Worm (Caenorhabditis elegans): Measurements from ENCODE around the gene T28A11.3.

Gene T28A11.3

ce11 chrV:3289267-3289666, 14.1 kb downstream of the T28A11.3 start, which contains the start of gene F35F10.6:
TSS of gene F35F10.6 (minus strand) at chrV:3289367.
- TF ChIP-seq ceh-83 (GFP tag; optimal IDR thresholded peaks at IDR 0.05): no peak
- TF ChIP-seq elt-3 (tag; optimal IDR thresholded peaks at IDR 0.05): no peak
- TF ChIP-seq nhr-12 (tag; optimal IDR thresholded peaks at IDR 0.05): no peak
- TF ChIP-seq ceh-43 (GFP tag; optimal IDR thresholded peaks at IDR 0.05): no peak
- TF ChIP-seq sptf-1 (tag; optimal IDR thresholded peaks at IDR 0.05): no peak
- no peak for TF ChIP-seq zip-8 (tag; optimal IDR thresholded peaks at IDR 0.05)
- no peak for TF ChIP-seq cnd-1 (tag; optimal IDR thresholded peaks at IDR 0.05)
- no peak for TF ChIP-seq lin-13 (tag; optimal IDR thresholded peaks at IDR 0.05)
- no peak for TF ChIP-seq drap-1 (GFP tag; optimal IDR thresholded peaks at IDR 0.05)
- no peak for TF ChIP-seq elt-1 (tag; optimal IDR thresholded peaks at IDR 0.05; ENCODE audit: borderline replicate concordance, insufficient read depth)
- TF ChIP-seq lsy-2 (tag; optimal IDR thresholded peaks at IDR 0.05): no peak

- TF ChIP-seq nhr-28 (tag; optimal IDR thresholded peaks at IDR 0.05) (no peak), M03D4.4 (tag; optimal IDR thresholded peaks at IDR 0.05) (no peak), nhr-76 (tag; optimal IDR thresholded peaks at IDR 0.05) (no peak), ham-2 (GFP tag; optimal IDR thresholded peaks at IDR 0.05) (no peak), mls-2 (tag; optimal IDR thresholded peaks at IDR 0.05) (no peak), flh-1 (GFP tag; optimal IDR thresholded peaks at IDR 0.05) (no peak), unc-120 (tag; optimal IDR thresholded peaks at IDR 0.05; ENCODE audit: poor library complexity, severe bottlenecking) (no peak), zip-8 (tag; optimal IDR thresholded peaks at IDR 0.05) (no peak), bed-3 (GFP tag; optimal IDR thresholded peaks at IDR 0.05) (no peak), ztf-11 (tag; optimal IDR thresholded peaks at IDR 0.05) (no peak), mep-1 (tag; optimal IDR thresholded peaks at IDR 0.05) (no peak), snpc-4 (tag; optimal IDR thresholded peaks at IDR 0.05) (no peak), unc-62 (GFP tag; optimal IDR thresholded peaks at IDR 0.05) (no peak), tbx-8 (GFP tag; optimal IDR thresholded peaks at IDR 0.05) (no peak), lin-32 (GFP tag; optimal IDR thresholded peaks at IDR 0.05) (no peak), cnd-1 (tag; optimal IDR thresholded peaks at IDR 0.05) (no peak), sptf-1 (tag; optimal IDR thresholded peaks at IDR 0.05) (no peak), ceh-43 (GFP tag; optimal IDR thresholded peaks at IDR 0.05) (no peak)
Observed at ce11 chrV:3295368-3295767, 20.2 kb downstream of the T28A11.3 start.

- TF ChIP-seq blmp-1 (tag; optimal IDR thresholded peaks at IDR 0.05): no peak
- no peak for TF ChIP-seq ceh-39 (tag; optimal IDR thresholded peaks at IDR 0.05)
- no peak for TF ChIP-seq elt-3 (tag; optimal IDR thresholded peaks at IDR 0.05)
- no peak for TF ChIP-seq nhr-237 (tag; optimal IDR thresholded peaks at IDR 0.05)
- TF ChIP-seq bed-3 (GFP tag; optimal IDR thresholded peaks at IDR 0.05): no peak
- no peak for TF ChIP-seq ces-1 (GFP tag; optimal IDR thresholded peaks at IDR 0.05)
- TF ChIP-seq unc-120 (tag; optimal IDR thresholded peaks at IDR 0.05; ENCODE audit: poor library complexity, severe bottlenecking): no peak
- TF ChIP-seq mls-2 (tag; optimal IDR thresholded peaks at IDR 0.05): no peak
- TF ChIP-seq lin-13 (tag; optimal IDR thresholded peaks at IDR 0.05): no peak
- TF ChIP-seq ztf-11 (tag; optimal IDR thresholded peaks at IDR 0.05): no peak
- no peak for TF ChIP-seq nhr-28 (tag; optimal IDR thresholded peaks at IDR 0.05)
- TF ChIP-seq cnd-1 (tag; optimal IDR thresholded peaks at IDR 0.05): no peak
- TF ChIP-seq unc-39 (tag; optimal IDR thresholded peaks at IDR 0.05): no peak
- no peak for TF ChIP-seq mep-1 (tag; optimal IDR thresholded peaks at IDR 0.05)
- no peak for TF ChIP-seq ceh-83 (GFP tag; optimal IDR thresholded peaks at IDR 0.05)
Observed at ce11 chrV:3297764-3298163, 22.6 kb downstream of the T28A11.3 start, which contains the start of gene srx-122. TSS of gene srx-122 (minus strand) at chrV:3297864.

- TF ChIP-seq nhr-2 (tag; optimal IDR thresholded peaks at IDR 0.05) (no peak), lin-32 (GFP tag; optimal IDR thresholded peaks at IDR 0.05) (no peak), M03D4.4 (tag; optimal IDR thresholded peaks at IDR 0.05) (no peak), snpc-4 (tag; optimal IDR thresholded peaks at IDR 0.05) (no peak)
Observed at ce11 chrV:3299437-3299836, 24.3 kb downstream of the T28A11.3 start.

- TF ChIP-seq blmp-1 (tag; optimal IDR thresholded peaks at IDR 0.05) (no peak), lin-13 (tag; optimal IDR thresholded peaks at IDR 0.05) (no peak), nhr-76 (tag; optimal IDR thresholded peaks at IDR 0.05) (no peak), ceh-83 (GFP tag; optimal IDR thresholded peaks at IDR 0.05) (no peak), sem-2 (GFP tag; optimal IDR thresholded peaks at IDR 0.05) (no peak), nhr-12 (tag; optimal IDR thresholded peaks at IDR 0.05) (no peak), snpc-4 (tag; optimal IDR thresholded peaks at IDR 0.05) (no peak), lsy-2 (tag; optimal IDR thresholded peaks at IDR 0.05) (no peak), bed-3 (GFP tag; optimal IDR thresholded peaks at IDR 0.05) (no peak), unc-62 (GFP tag; optimal IDR thresholded peaks at IDR 0.05) (no peak), hlh-1 (tag; optimal IDR thresholded peaks at IDR 0.05) (no peak), ztf-11 (tag; optimal IDR thresholded peaks at IDR 0.05) (no peak), elt-1 (tag; optimal IDR thresholded peaks at IDR 0.05; ENCODE audit: borderline replicate concordance, insufficient read depth) (no peak), drap-1 (GFP tag; optimal IDR thresholded peaks at IDR 0.05) (no peak), mls-2 (tag; optimal IDR thresholded peaks at IDR 0.05) (no peak), ceh-39 (tag; optimal IDR thresholded peaks at IDR 0.05) (no peak), cnd-1 (tag; optimal IDR thresholded peaks at IDR 0.05) (no peak), elt-3 (tag; optimal IDR thresholded peaks at IDR 0.05) (no peak)
Observed at ce11 chrV:3301898-3302297, 26.8 kb downstream of the T28A11.3 start, which contains the start of gene srbc-1. TSS of gene srbc-1 (minus strand) at chrV:3301998.

Measured in whole organism, mixed stage, embryonic.